Worm (Caenorhabditis elegans): Measurements from ENCODE around the gene snu-23.

The snu-23 gene

ce11 chrIII:7769965-7770364 lies at the start of gene snu-23:
snu-23 (minus strand) TSS chrIII:7770120.
- TF ChIP-seq bed-3 (GFP tag; optimal IDR thresholded peaks at IDR 0.05) (no peak), lsy-2 (tag; optimal IDR thresholded peaks at IDR 0.05) (peak; percentile 93), unc-120 (tag; optimal IDR thresholded peaks at IDR 0.05; ENCODE audit: poor library complexity, severe bottlenecking) (peak; percentile 45)

DNA sequence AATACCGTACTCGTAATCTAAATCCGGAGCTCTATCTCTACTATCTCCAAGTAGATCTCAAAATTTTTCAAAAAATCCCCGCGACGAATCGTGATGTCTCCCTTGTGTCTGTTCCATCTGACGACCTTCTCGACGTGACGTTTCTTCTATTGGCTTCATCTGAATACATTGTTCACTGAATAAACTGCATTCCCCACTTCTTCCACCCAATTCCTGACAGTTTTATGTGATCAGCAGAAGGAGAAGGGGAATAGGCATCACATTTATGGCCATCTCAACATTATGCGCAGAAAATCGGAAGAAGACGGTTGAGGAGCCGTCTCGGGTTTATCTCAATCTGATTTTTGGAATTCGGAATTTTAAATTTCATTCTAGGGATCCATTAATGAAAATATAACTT lies 49.0 kb upstream of the snu-23 start:
- TF ChIP-seq zip-8 (tag; optimal IDR thresholded peaks at IDR 0.05) = no peak
- TF ChIP-seq mls-2 (tag; optimal IDR thresholded peaks at IDR 0.05) = no peak
- TF ChIP-seq drap-1 (GFP tag; optimal IDR thresholded peaks at IDR 0.05) = no peak
- no peak for TF ChIP-seq tbx-8 (GFP tag; optimal IDR thresholded peaks at IDR 0.05)
- no peak for TF ChIP-seq nhr-12 (tag; optimal IDR thresholded peaks at IDR 0.05)
- TF ChIP-seq nhr-28 (tag; optimal IDR thresholded peaks at IDR 0.05) = no peak
- TF ChIP-seq M03D4.4 (tag; optimal IDR thresholded peaks at IDR 0.05) = no peak
- no peak for TF ChIP-seq unc-120 (tag; optimal IDR thresholded peaks at IDR 0.05; ENCODE audit: poor library complexity, severe bottlenecking)
- TF ChIP-seq pha-4 (tag; optimal IDR thresholded peaks at IDR 0.05) = no peak
- no peak for TF ChIP-seq ceh-83 (GFP tag; optimal IDR thresholded peaks at IDR 0.05)
- TF ChIP-seq sem-2 (GFP tag; optimal IDR thresholded peaks at IDR 0.05) = no peak
- TF ChIP-seq unc-62 (GFP tag; optimal IDR thresholded peaks at IDR 0.05) = no peak
- TF ChIP-seq blmp-1 (tag; optimal IDR thresholded peaks at IDR 0.05) = no peak
- TF ChIP-seq nhr-237 (tag; optimal IDR thresholded peaks at IDR 0.05) = no peak
- no peak for TF ChIP-seq bed-3 (GFP tag; optimal IDR thresholded peaks at IDR 0.05)
- TF ChIP-seq cnd-1 (tag; optimal IDR thresholded peaks at IDR 0.05) = no peak
- no peak for TF ChIP-seq ceh-39 (tag; optimal IDR thresholded peaks at IDR 0.05)

DNA sequence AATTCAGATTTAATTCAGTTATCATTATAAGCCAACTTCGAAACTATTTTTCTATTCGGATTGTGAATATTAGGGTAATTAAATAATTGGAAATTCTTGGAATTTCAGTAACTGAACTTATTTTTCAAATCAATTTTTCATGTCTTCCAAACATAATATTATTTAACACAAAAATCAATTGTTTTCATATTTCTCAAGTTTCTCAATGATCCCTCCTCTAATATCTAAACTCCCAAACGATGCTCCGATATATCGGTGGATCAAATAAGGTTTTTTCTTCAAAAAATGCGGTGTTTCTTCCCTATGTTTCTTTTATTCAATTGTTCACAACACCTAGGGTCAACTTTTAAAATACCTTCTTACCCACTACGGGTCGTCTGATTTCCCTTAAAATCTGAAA lies 46.5 kb upstream of the snu-23 start:
- TF ChIP-seq ceh-43 (GFP tag; optimal IDR thresholded peaks at IDR 0.05) (no peak), zip-8 (tag; optimal IDR thresholded peaks at IDR 0.05) (peak; percentile 100), nhr-2 (tag; optimal IDR thresholded peaks at IDR 0.05) (no peak), elt-3 (tag; optimal IDR thresholded peaks at IDR 0.05) (no peak), mab-5 (tag; optimal IDR thresholded peaks at IDR 0.05) (peak; percentile 99), lin-32 (GFP tag; optimal IDR thresholded peaks at IDR 0.05) (no peak)

DNA sequence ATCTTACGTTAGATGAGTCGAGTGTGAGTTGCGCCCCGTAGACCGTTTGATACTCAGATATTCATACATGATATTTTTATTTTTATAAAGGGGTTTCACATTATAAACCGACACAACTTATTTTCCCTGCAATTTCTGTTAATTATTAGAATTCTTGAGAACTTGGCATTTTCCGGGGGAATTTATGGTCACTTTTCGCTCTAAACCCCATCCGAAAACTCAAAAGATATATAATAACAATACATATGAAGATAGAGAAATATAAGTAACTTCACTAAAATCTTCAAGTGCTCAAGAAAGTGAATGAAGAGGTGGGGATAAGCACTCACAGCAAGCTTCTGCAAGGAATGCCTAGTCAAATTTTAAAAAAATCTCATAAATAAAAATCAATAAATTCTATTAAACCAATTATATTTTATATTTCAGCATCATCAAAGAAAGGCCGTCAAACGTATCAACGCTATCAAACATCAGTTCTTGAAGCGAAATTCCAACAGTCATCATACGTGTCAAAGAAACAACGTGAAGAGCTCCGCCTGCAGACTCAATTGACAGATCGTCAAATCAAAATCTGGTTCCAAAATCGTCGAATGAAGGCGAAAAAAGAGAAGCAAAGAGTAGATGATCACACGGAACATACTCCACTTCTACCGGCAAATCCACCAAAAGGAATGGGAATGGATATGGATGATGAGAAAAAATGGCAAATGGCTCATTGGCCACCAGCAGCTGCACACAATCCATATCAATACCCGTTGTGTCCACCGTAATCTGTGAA lies 45.8 kb upstream of the snu-23 start:
- peak; percentile 100 for TF ChIP-seq zip-8 (tag; optimal IDR thresholded peaks at IDR 0.05)
- no peak for TF ChIP-seq snpc-4 (tag; optimal IDR thresholded peaks at IDR 0.05)
- no peak for TF ChIP-seq mls-2 (tag; optimal IDR thresholded peaks at IDR 0.05)
- TF ChIP-seq nhr-237 (tag; optimal IDR thresholded peaks at IDR 0.05) = no peak
- TF ChIP-seq flh-1 (GFP tag; optimal IDR thresholded peaks at IDR 0.05) = no peak
- no peak for TF ChIP-seq nhr-28 (tag; optimal IDR thresholded peaks at IDR 0.05)
- no peak for TF ChIP-seq hlh-1 (tag; optimal IDR thresholded peaks at IDR 0.05)
- no peak for TF ChIP-seq M03D4.4 (tag; optimal IDR thresholded peaks at IDR 0.05)
- peak; percentile 91 for TF ChIP-seq mab-5 (tag; optimal IDR thresholded peaks at IDR 0.05)
- TF ChIP-seq lsy-2 (tag; optimal IDR thresholded peaks at IDR 0.05) = no peak
- no peak for TF ChIP-seq sptf-1 (tag; optimal IDR thresholded peaks at IDR 0.05)

- TF ChIP-seq zip-8 (tag; optimal IDR thresholded peaks at IDR 0.05) = no peak
- peak; percentile 96 for TF ChIP-seq mab-5 (tag; optimal IDR thresholded peaks at IDR 0.05)
These were observed 45.1 kb upstream of the snu-23 start for ce11 chrIII:7815056-7815366.

- TF ChIP-seq mab-5 (tag; optimal IDR thresholded peaks at IDR 0.05) (peak; percentile 97), ceh-43 (GFP tag; optimal IDR thresholded peaks at IDR 0.05) (no peak), lsy-2 (tag; optimal IDR thresholded peaks at IDR 0.05) (peak; percentile 26), zip-8 (tag; optimal IDR thresholded peaks at IDR 0.05) (peak; percentile 100), ces-1 (GFP tag; optimal IDR thresholded peaks at IDR 0.05) (peak; percentile 24)
These were observed 44.5 kb upstream of the snu-23 start, which contains the start of gene egl-5 for ce11 chrIII:7814159-7815055. egl-5 (plus strand) TSS chrIII:7814374.
